Fruit fly (Drosophila melanogaster) whole organism, embryonic: ENCODE results near the gene CG2059.
A peak's percentile ranks its signal among the peaks of the same experiment; 100 is the strongest.

Experiments used
- Abd-B ChIP-seq: fragments of 200-800 bp; sonication (Bioruptor generic); optimal IDR thresholded peaks from 2 replicates; lab custom pipeline; 2018; ENCODE audit warnings: missing biosample characterization, mild to moderate bottlenecking, missing genetic modification characterization, moderate library complexity
- Awh ChIP-seq: fragments of 200-800 bp; sonication (Bioruptor generic); IDR thresholded peaks from 2 replicates; pipeline ENCODE4, ENCODE4 v1.3.6; 2022; ENCODE audit warnings: missing biosample characterization, missing genetic modification characterization
- CG1024 ChIP-seq: fragments of 200-800 bp; sonication (Bioruptor generic); IDR thresholded peaks from 2 replicates; pipeline ENCODE4 v1.3.6; 2022; ENCODE audit warnings: missing biosample characterization, missing genetic modification characterization
- CG10267 ChIP-seq: fragments of 200-800 bp; sonication (Bioruptor generic); optimal IDR thresholded peaks from 2 replicates; lab custom pipeline; 2018; ENCODE audit warnings: missing biosample characterization, mild to moderate bottlenecking, missing genetic modification characterization, moderate library complexity
- CG10321 ChIP-seq: fragments of 200-800 bp; sonication (Bioruptor generic); IDR thresholded peaks from 2 replicates; pipeline ENCODE4 v1.3.6; 2022; ENCODE audit warnings: missing biosample characterization, missing genetic modification characterization
- CG10654 ChIP-seq: fragments of 200-800 bp; sonication (Bioruptor generic); optimal IDR thresholded peaks from 2 replicates; lab custom pipeline; 2016; ENCODE audit warnings: missing biosample characterization, missing genetic modification characterization
- CG11085 ChIP-seq: fragments of 200-800 bp; sonication (Bioruptor generic); IDR thresholded peaks from 2 replicates; pipeline ENCODE4 v1.3.6; 2022; ENCODE audit warnings: missing biosample characterization, missing genetic modification characterization
- CG12104 ChIP-seq: fragments of 200-800 bp; sonication (Bioruptor generic); optimal IDR thresholded peaks from 3 replicates; lab custom pipeline; 2016; ENCODE audit warnings: missing biosample characterization, missing genetic modification characterization
- CG12744 ChIP-seq: fragments of 200-800 bp; sonication (Bioruptor generic); optimal IDR thresholded peaks from 2 replicates; lab custom pipeline; 2016; ENCODE audit warnings: missing biosample characterization, missing genetic modification characterization
- CG13775 ChIP-seq: fragments of 200-800 bp; sonication (Bioruptor generic); optimal IDR thresholded peaks from 3 replicates; lab custom pipeline; 2017; ENCODE audit warnings: missing biosample characterization, mild to moderate bottlenecking, missing genetic modification characterization
- CG2116 ChIP-seq: fragments of 200-800 bp; sonication (Bioruptor generic); optimal IDR thresholded peaks from 3 replicates; lab custom pipeline; 2018; ENCODE audit warnings: missing biosample characterization, mild to moderate bottlenecking, missing genetic modification characterization
- CG2678 ChIP-seq: fragments of 200-800 bp; sonication (Bioruptor generic); optimal IDR thresholded peaks from 3 replicates; lab custom pipeline; 2019; ENCODE audit warnings: missing biosample characterization, mild to moderate bottlenecking, missing genetic modification characterization, moderate library complexity
- CG30403 ChIP-seq: fragments of 200-800 bp; sonication (Bioruptor generic); optimal IDR thresholded peaks from 3 replicates; lab custom pipeline; 2016; ENCODE audit warnings: missing biosample characterization, missing genetic modification characterization
- CG32767 ChIP-seq: fragments of 200-800 bp; sonication (Bioruptor generic); IDR thresholded peaks from 2 replicates; pipeline ENCODE4 v1.3.6; 2022; ENCODE audit warnings: missing biosample characterization, missing genetic modification characterization
- CG3838 ChIP-seq: fragments of 200-800 bp; sonication (Bioruptor generic); optimal IDR thresholded peaks from 3 replicates; lab custom pipeline; 2016; ENCODE audit warnings: missing biosample characterization, missing genetic modification characterization
- CG6854 ChIP-seq: fragments of 200-800 bp; sonication (Bioruptor generic); optimal IDR thresholded peaks from 3 replicates; lab custom pipeline; 2017; ENCODE audit warnings: missing biosample characterization, mild to moderate bottlenecking, missing genetic modification characterization
- CG7556 ChIP-seq: fragments of 200-800 bp; sonication (Bioruptor generic); optimal IDR thresholded peaks from 2 replicates; lab custom pipeline; 2017; ENCODE audit warnings: missing biosample characterization, mild to moderate bottlenecking, missing genetic modification characterization
- CG8359 ChIP-seq: fragments of 200-800 bp; sonication (Bioruptor generic); optimal IDR thresholded peaks from 2 replicates; lab custom pipeline; 2017; ENCODE audit warnings: missing biosample characterization, mild to moderate bottlenecking, missing genetic modification characterization, borderline replicate concordance
- CG8388 ChIP-seq: fragments of 200-800 bp; sonication (Bioruptor generic); optimal IDR thresholded peaks from 2 replicates; lab custom pipeline; 2019; ENCODE audit warnings: missing biosample characterization, mild to moderate bottlenecking, missing genetic modification characterization, moderate library complexity
- CG8924 ChIP-seq: fragments of 200-800 bp; optimal IDR thresholded peaks from 3 replicates; lab custom pipeline; 2019; ENCODE audit warnings: missing biosample characterization, mild to moderate bottlenecking, missing genetic modification characterization, moderate library complexity
- CG9215 ChIP-seq: fragments of 200-800 bp; sonication (Bioruptor generic); IDR thresholded peaks from 2 replicates; pipeline ENCODE4 v1.3.6; 2022; ENCODE audit warnings: missing biosample characterization, missing genetic modification characterization
- CHES-1-like ChIP-seq: fragments of 200-800 bp; sonication (Bioruptor generic); optimal IDR thresholded peaks from 2 replicates; lab custom pipeline; 2016; ENCODE audit warnings: missing biosample characterization, missing genetic modification characterization
- Doc2 ChIP-seq: fragments of 200-800 bp; sonication (Bioruptor generic); IDR thresholded peaks from 2 replicates; pipeline ENCODE4 v1.3.6; 2022; ENCODE audit warnings: missing biosample characterization, missing genetic modification characterization
- Dp ChIP-seq: fragments of 200-800 bp; sonication (Bioruptor generic); optimal IDR thresholded peaks from 2 replicates; lab custom pipeline; 2018; ENCODE audit warnings: missing biosample characterization, mild to moderate bottlenecking, missing genetic modification characterization, moderate library complexity
- Dref ChIP-seq: fragments of 200-800 bp; sonication (Bioruptor generic); IDR thresholded peaks from 2 replicates; pipeline ENCODE4 v1.3.6; 2022; ENCODE audit warnings: missing biosample characterization, missing genetic modification characterization
- Fer2 ChIP-seq: fragments of 200-800 bp; sonication (Bioruptor generic); optimal IDR thresholded peaks from 2 replicates; lab custom pipeline; 2018; ENCODE audit warnings: missing biosample characterization, mild to moderate bottlenecking, missing genetic modification characterization, moderate library complexity
- HHEX ChIP-seq: fragments of 200-800 bp; sonication (Bioruptor generic); optimal IDR thresholded peaks from 3 replicates; lab custom pipeline; 2017; ENCODE audit warnings: missing biosample characterization, mild to moderate bottlenecking, missing genetic modification characterization, missing genetic modification reagents
- HLH54F ChIP-seq: fragments of 200-800 bp; sonication (Bioruptor generic); optimal IDR thresholded peaks from 3 replicates; lab custom pipeline; 2016; ENCODE audit warnings: missing biosample characterization, missing genetic modification characterization
- Hey ChIP-seq: fragments of 200-800 bp; sonication (Bioruptor generic); optimal IDR thresholded peaks from 3 replicates; lab custom pipeline; 2018; ENCODE audit warnings: missing biosample characterization, mild to moderate bottlenecking, missing genetic modification characterization
- Hr51 ChIP-seq, 2 experiments: fragments of 200-800 bp; sonication (Bioruptor generic); optimal IDR thresholded peaks; 2 replicates in 1 of 2; 3 replicates in 1 of 2; lab custom pipeline; 2016 to 2018; ENCODE audit warnings: missing biosample characterization in 2 of 2, missing genetic modification characterization in 2 of 2, mild to moderate bottlenecking in 1 of 2, moderate library complexity in 1 of 2
- Med ChIP-seq: fragments of 200-800 bp; sonication (Bioruptor generic); peaks from one replicate; lab custom pipeline; 2016; ENCODE audit warnings: missing biosample characterization, missing genetic modification characterization, mild to moderate bottlenecking, inconsistent platforms, moderate library complexity
- Mes4 ChIP-seq: fragments of 200-800 bp; sonication (Bioruptor generic); optimal IDR thresholded peaks from 2 replicates; lab custom pipeline; 2016; ENCODE audit warnings: missing biosample characterization, missing genetic modification characterization
- Nf-YA ChIP-seq: fragments of 200-800 bp; sonication (Bioruptor generic); IDR thresholded peaks from 2 replicates; pipeline ENCODE4 v1.3.6; 2022; ENCODE audit warnings: missing biosample characterization, missing genetic modification characterization
- Sry-δ ChIP-seq: fragments of 200-800 bp; sonication (Bioruptor generic); optimal IDR thresholded peaks from 2 replicates; lab custom pipeline; 2016; ENCODE audit warnings: missing biosample characterization, missing genetic modification characterization
- Stat92E ChIP-seq, 3 experiments: fragments of >200 bp in 2 of 3; fragments of 200-800 bp in 1 of 3; sonication (Bioruptor generic) in 1 of 3; optimal IDR thresholded peaks; 2 replicates each; lab custom pipeline; 2017 to 2019; ENCODE audit warnings: missing biosample characterization in 3 of 3, missing genetic modification characterization in 3 of 3, mild to moderate bottlenecking in 1 of 3, moderate library complexity in 1 of 3
- Vsx1 ChIP-seq: fragments of 200-800 bp; sonication (Bioruptor generic); optimal IDR thresholded peaks from 2 replicates; lab custom pipeline; 2017; ENCODE audit warnings: missing biosample characterization, mild to moderate bottlenecking, missing genetic modification characterization, missing genetic modification reagents
- YL-1 ChIP-seq: fragments of 200-800 bp; sonication (Bioruptor generic); optimal IDR thresholded peaks from 3 replicates; lab custom pipeline; 2017; ENCODE audit warnings: missing biosample characterization, mild to moderate bottlenecking, missing genetic modification characterization
- ab ChIP-seq: fragments of 200-800 bp; sonication (Bioruptor generic); optimal IDR thresholded peaks from 2 replicates; lab custom pipeline; 2016; ENCODE audit warnings: missing biosample characterization, missing genetic modification characterization
- az2 ChIP-seq: fragments of 200-800 bp; sonication (Bioruptor generic); optimal IDR thresholded peaks from 3 replicates; lab custom pipeline; 2016; ENCODE audit warnings: missing biosample characterization, missing genetic modification characterization
- bbx ChIP-seq: fragments of 200-800 bp; sonication (Bioruptor generic); IDR thresholded peaks from 2 replicates; pipeline ENCODE4 v1.3.6; 2022; ENCODE audit warnings: missing biosample characterization, missing genetic modification characterization; ENCODE audit not compliant: partially characterized antibody
- btn ChIP-seq: fragments of 200-800 bp; sonication (Bioruptor generic); optimal IDR thresholded peaks from 2 replicates; lab custom pipeline; 2016; ENCODE audit warnings: missing biosample characterization, missing genetic modification characterization
- crc ChIP-seq: fragments of 200-800 bp; sonication (Bioruptor generic); optimal IDR thresholded peaks from 2 replicates; lab custom pipeline; 2016; ENCODE audit warnings: missing biosample characterization, missing genetic modification characterization
- crp ChIP-seq, 2 experiments: fragments of 200-800 bp; sonication (Bioruptor generic); optimal IDR thresholded peaks; 2 replicates in 1 of 2; 3 replicates in 1 of 2; lab custom pipeline; 2017; ENCODE audit warnings: missing biosample characterization in 2 of 2, missing genetic modification characterization in 2 of 2, mild to moderate bottlenecking in 1 of 2, moderate library complexity in 1 of 2
- jing ChIP-seq: fragments of 200-800 bp; sonication (Bioruptor generic); optimal IDR thresholded peaks from 2 replicates; lab custom pipeline; 2018; ENCODE audit warnings: missing biosample characterization, mild to moderate bottlenecking, missing genetic modification characterization
- run ChIP-seq: fragments of 200-800 bp; sonication (Bioruptor generic); optimal IDR thresholded peaks from 3 replicates; lab custom pipeline; 2018; ENCODE audit warnings: missing biosample characterization, mild to moderate bottlenecking, missing genetic modification characterization
- salm ChIP-seq: fragments of 200-800 bp; sonication (Bioruptor generic); optimal IDR thresholded peaks from 2 replicates; lab custom pipeline; 2018; ENCODE audit warnings: missing biosample characterization, mild to moderate bottlenecking, missing genetic modification characterization
- sisA ChIP-seq: fragments of 200-800 bp; sonication (Bioruptor generic); IDR thresholded peaks from 2 replicates; pipeline ENCODE4 v1.3.6; 2022; ENCODE audit warnings: missing biosample characterization, missing genetic modification characterization
- toy ChIP-seq: fragments of 200-800 bp; sonication (Bioruptor generic); IDR thresholded peaks from 2 replicates; pipeline ENCODE4 v1.3.6; 2022; ENCODE audit warnings: missing biosample characterization, missing genetic modification characterization
- unc-4 ChIP-seq: fragments of 200-800 bp; sonication (Bioruptor generic); IDR thresholded peaks from 2 replicates; pipeline ENCODE4 v1.3.6; 2022; ENCODE audit warnings: missing biosample characterization, missing genetic modification characterization; ENCODE audit not compliant: partially characterized antibody

The CG2059 gene

DNA sequence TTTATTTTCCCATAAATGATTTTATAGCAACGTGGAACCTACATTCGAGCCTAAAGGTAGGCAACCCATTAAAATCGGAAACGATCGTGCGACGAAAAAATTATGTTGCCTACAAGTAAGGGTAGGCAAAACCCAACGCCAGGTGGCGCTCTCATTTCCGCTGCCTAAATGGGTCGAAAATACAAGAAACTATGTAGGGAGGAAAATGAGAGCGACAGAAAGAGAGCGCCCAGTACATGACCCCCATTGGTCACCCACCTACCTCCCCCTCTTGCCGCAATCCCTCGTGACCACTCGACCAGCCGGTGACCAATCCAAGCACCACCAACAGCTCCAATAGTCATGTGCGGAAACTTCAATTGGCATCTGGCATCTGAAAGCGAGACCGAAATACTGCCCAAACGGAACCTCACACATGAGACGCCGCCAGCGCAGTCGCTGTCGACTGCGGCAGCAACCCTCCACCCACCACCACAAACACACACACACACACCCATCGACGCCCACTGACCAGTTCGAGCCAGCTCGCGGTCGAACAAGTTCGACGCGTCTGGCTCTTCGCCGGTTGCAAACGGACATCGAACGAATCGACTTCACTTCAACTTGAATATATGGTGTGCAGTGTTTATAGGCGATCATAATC is 44.1 kb upstream of the CG2059 start (continued):
- TF ChIP-seq CG11085 (GFP tag; lab: Robert Waterston, UW) (peak; percentile 82), Mes4 (GFP tag; lab: Kevin White, UChicago) (peak; percentile 88), az2 (GFP tag; lab: Kevin White, UChicago) (peak; percentile 76), jing (GFP tag; lab: Kevin White, UChicago) (peak; percentile 76), CG30403 (GFP tag; lab: Kevin White, UChicago) (peak; percentile 74), CG10654 (peak; percentile 87), CG6854 (peak; percentile 61), CG3838 (GFP tag; lab: Kevin White, UChicago) (peak; percentile 44), CG2678 (peak; percentile 65), crp (GFP tag; optimal IDR thresholded peaks at IDR 0.05; lab: Kevin White, UChicago) (peak in 1 of 2 experiments; percentile 42), Med (GFP tag; lab: Kevin White, UChicago) (peak; percentile 98), Abd-B (GFP tag; lab: Kevin White, UChicago) (peak; percentile 24), Nf-YA (GFP tag; lab: Robert Waterston, UW) (peak; percentile 70), Awh (GFP tag; lab: Robert Waterston, UW) (peak; percentile 80), ab (no peak), CG10321 (GFP tag; lab: Robert Waterston, UW) (peak; percentile 58; the same call in 1 of the 2 replicates), CHES-1-like (GFP tag; lab: Kevin White, UChicago) (peak; percentile 62), Sry-δ (peak; percentile 28), CG10267 (tag; lab: Kevin White, UChicago) (peak; percentile 68), run (tag; lab: Kevin White, UChicago) (no peak), HHEX (peak; percentile 88), CG12744 (GFP tag; lab: Kevin White, UChicago) (peak; percentile 77), CG1024 (GFP tag; lab: Robert Waterston, UW) (peak; percentile 79), CG8924 (tag; lab: Kevin White, UChicago) (peak; percentile 24), Hr51 (GFP tag; optimal IDR thresholded peaks at IDR 0.05; lab: Kevin White, UChicago) (peak; percentile 40 to 67), YL-1 (peak; percentile 85), CG7556 (peak; percentile 37), CG8388 (peak; percentile 76), Hey (peak; percentile 60), CG13775 (GFP tag; lab: Kevin White, UChicago) (peak; percentile 80), Dp (GFP tag; lab: Kevin White, UChicago) (no peak), unc-4 (GFP tag; lab: Robert Waterston, UW) (no peak), btn (GFP tag; lab: Kevin White, UChicago) (peak; percentile 69), CG32767 (no peak), Fer2 (tag; lab: Kevin White, UChicago) (peak; percentile 72), CG9215 (0 out of 2 replicates have a peak, but pooled peaks have one; percentile 23), CG8359 (GFP tag; lab: Kevin White, UChicago) (peak; percentile 63), crc (GFP tag; lab: Kevin White, UChicago) (peak; percentile 73), Stat92E (GFP tag; optimal IDR thresholded peaks at IDR 0.05; lab: Kevin White, UChicago) (peak in 1 of 3 experiments; percentile 10), Doc2 (GFP tag; lab: Robert Waterston, UW) (no peak), CG12104 (GFP tag; lab: Kevin White, UChicago) (peak; percentile 75), Vsx1 (peak; percentile 79), sisA (GFP tag; lab: Robert Waterston, UW) (peak; percentile 35; the same call in 1 of the 2 replicates), CG2116 (GFP tag; lab: Kevin White, UChicago) (peak; percentile 62), salm (tag; lab: Kevin White, UChicago) (peak; percentile 31), bbx (GFP tag; lab: Robert Waterston, UW) (no peak), toy (GFP tag; lab: Robert Waterston, UW) (no peak; the same call in 1 of the 2 replicates), HLH54F (GFP tag; lab: Kevin White, UChicago) (peak; percentile 56), Dref (GFP tag; lab: Robert Waterston, UW) (0 out of 2 replicates have a peak, but pooled peaks have one; percentile 5)
